Fruit fly (Drosophila melanogaster) whole organism, prepupa: ENCODE measurements around the gene CG13252.

Experiments
- CG10631 ChIP-seq: fragments of 200-800 bp; sonication (Bioruptor generic); optimal IDR thresholded peaks from 2 replicates; lab custom pipeline; 2016; ENCODE audit warnings: missing biosample characterization, missing genetic modification characterization
- CG11762 ChIP-seq: fragments of 200-800 bp; sonication (Bioruptor generic); optimal IDR thresholded peaks from 3 replicates; lab custom pipeline; 2016; ENCODE audit warnings: missing biosample characterization, missing genetic modification characterization; ENCODE audit not compliant: insufficient read depth
- CG32006 ChIP-seq: fragments of 200-800 bp; sonication (Bioruptor generic); optimal IDR thresholded peaks from 3 replicates; lab custom pipeline; 2017; ENCODE audit warnings: missing biosample characterization, mild to moderate bottlenecking, missing genetic modification characterization
- CG34406 ChIP-seq: fragments of 200-800 bp; sonication (Bioruptor generic); optimal IDR thresholded peaks from 3 replicates; lab custom pipeline; 2016; ENCODE audit warnings: missing biosample characterization, missing genetic modification characterization
- CG4318 ChIP-seq: fragments of 200-800 bp; sonication (Bioruptor generic); optimal IDR thresholded peaks from 3 replicates; lab custom pipeline; 2017; ENCODE audit warnings: missing biosample characterization, mild to moderate bottlenecking, missing genetic modification characterization
- CG6163 ChIP-seq: fragments of 200-800 bp; sonication (Bioruptor generic); IDR thresholded peaks from 3 replicates; pipeline ENCODE4 v1.3.6; 2022; ENCODE audit warnings: missing biosample characterization, missing genetic modification characterization
- CG6276 ChIP-seq: fragments of 200-800 bp; sonication (Bioruptor generic); optimal IDR thresholded peaks from 2 replicates; lab custom pipeline; 2017; ENCODE audit warnings: missing biosample characterization, mild to moderate bottlenecking, missing genetic modification characterization
- CG8632 ChIP-seq: fragments of 200-800 bp; sonication (Bioruptor generic); optimal IDR thresholded peaks from 3 replicates; lab custom pipeline; 2016; ENCODE audit warnings: missing biosample characterization, missing genetic modification characterization
- CG9139 ChIP-seq: fragments of 200-800 bp; sonication (Bioruptor generic); optimal IDR thresholded peaks from 3 replicates; lab custom pipeline; 2017; ENCODE audit warnings: missing biosample characterization, mild to moderate bottlenecking, missing genetic modification characterization
- Eip75B ChIP-seq: fragments of 200-800 bp; sonication (Bioruptor generic); optimal IDR thresholded peaks from 3 replicates; lab custom pipeline; 2016; ENCODE audit warnings: missing biosample characterization, missing genetic modification characterization
- Eip78C ChIP-seq: fragments of 200-800 bp; sonication (Bioruptor generic); peaks from one replicate; lab custom pipeline; 2016; ENCODE audit warnings: missing biosample characterization, missing genetic modification characterization
- Eip93F ChIP-seq: fragments of 200-800 bp; sonication (Bioruptor generic); optimal IDR thresholded peaks from 2 replicates; lab custom pipeline; 2016; ENCODE audit warnings: missing biosample characterization, mild to moderate bottlenecking, missing genetic modification characterization
- Ets21C ChIP-seq: fragments of 200-800 bp; sonication (Bioruptor generic); optimal IDR thresholded peaks from 3 replicates; lab custom pipeline; 2016; ENCODE audit warnings: missing biosample characterization, missing genetic modification characterization
- Hr38 ChIP-seq: sonication (Bioruptor generic); optimal IDR thresholded peaks from 2 replicates; lab custom pipeline; 2016; ENCODE audit warnings: missing biosample characterization, missing genetic modification characterization
- Sox14 ChIP-seq: fragments of 200-800 bp; sonication (Bioruptor generic); optimal IDR thresholded peaks from 3 replicates; lab custom pipeline; 2016; ENCODE audit warnings: missing biosample characterization, missing genetic modification characterization
- Sox15 ChIP-seq: fragments of 200-800 bp; sonication (Bioruptor generic); optimal IDR thresholded peaks from 3 replicates; lab custom pipeline; 2016; ENCODE audit warnings: missing biosample characterization, missing genetic modification characterization
- achi ChIP-seq: fragments of 200-800 bp; sonication (Bioruptor generic); optimal IDR thresholded peaks from 3 replicates; lab custom pipeline; 2016; ENCODE audit warnings: missing biosample characterization, missing genetic modification characterization
- dac ChIP-seq: fragments of 200-800 bp; sonication (Bioruptor generic); optimal IDR thresholded peaks from 2 replicates; lab custom pipeline; 2017; ENCODE audit warnings: missing biosample characterization, mild to moderate bottlenecking, missing genetic modification characterization
- eg ChIP-seq: fragments of 200-800 bp; sonication (Bioruptor generic); IDR thresholded peaks from 3 replicates; pipeline ENCODE4 v1.3.6; 2022; ENCODE audit warnings: missing biosample characterization, missing genetic modification characterization
- esn ChIP-seq: fragments of 200-800 bp; sonication (Bioruptor generic); optimal IDR thresholded peaks from 2 replicates; lab custom pipeline; 2016; ENCODE audit warnings: missing biosample characterization, mild to moderate bottlenecking, missing genetic modification characterization, moderate library complexity
- fkh ChIP-seq: fragments of 200-800 bp; sonication (Bioruptor generic); optimal IDR thresholded peaks from 3 replicates; lab custom pipeline; 2017; ENCODE audit warnings: missing biosample characterization, mild to moderate bottlenecking, missing genetic modification characterization, moderate library complexity
- salr ChIP-seq, 2 experiments: fragments of 200-800 bp; sonication (Bioruptor generic); optimal IDR thresholded peaks; 3 replicates each; lab custom pipeline; 2016 to 2018; ENCODE audit warnings: missing biosample characterization in 2 of 2, missing genetic modification characterization in 2 of 2, mild to moderate bottlenecking in 1 of 2
- spab ChIP-seq: fragments of 200-800 bp; sonication (Bioruptor generic); optimal IDR thresholded peaks from 2 replicates; lab custom pipeline; 2017; ENCODE audit warnings: missing biosample characterization, mild to moderate bottlenecking, missing genetic modification characterization, missing genetic modification reagents
- ss ChIP-seq, 2 experiments: fragments of 200-800 bp; sonication (Bioruptor generic); optimal IDR thresholded peaks; 2 replicates in 1 of 2; 3 replicates in 1 of 2; lab custom pipeline; 2017 to 2018; ENCODE audit warnings: mild to moderate bottlenecking in 2 of 2, missing biosample characterization in 2 of 2, missing genetic modification characterization in 2 of 2, moderate library complexity in 1 of 2

CG13252 gene

DNA sequence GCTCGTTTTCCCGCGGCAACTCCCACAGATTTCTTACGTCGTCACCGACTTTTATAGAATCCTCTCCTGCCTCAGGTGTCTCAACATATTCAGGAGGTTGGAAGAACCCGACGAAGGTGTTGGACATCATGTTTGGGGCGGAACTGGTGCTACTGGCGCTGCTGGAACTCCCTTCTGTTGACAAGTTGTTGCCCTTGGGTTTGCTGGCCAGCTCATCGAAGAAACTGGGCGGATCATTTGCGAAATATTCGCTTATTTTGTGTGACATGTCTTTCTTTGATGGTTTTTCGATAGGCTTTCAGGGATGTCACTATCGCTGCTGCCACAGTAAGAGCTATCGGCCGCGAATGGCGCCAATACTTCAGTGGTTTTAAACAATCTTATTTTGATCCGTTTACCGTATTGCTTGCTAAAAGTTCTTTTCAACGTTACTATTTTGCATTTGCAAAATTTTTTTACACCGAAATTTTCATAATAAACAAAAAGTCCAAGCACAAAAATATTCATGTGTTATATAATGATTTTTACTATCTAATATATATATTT is 57.5 kb downstream of the CG13252 start, which contains the start of gene CG11396:
TSS of gene CG11396 (minus strand) at position 303 of the 546 bp plus-strand sequence.
- TF ChIP-seq esn (GFP tag; lab: Kevin White, UChicago) (peak; percentile 39), Sox14 (peak; percentile 62), Eip78C (GFP tag; lab: Kevin White, UChicago) (peak; percentile 45), achi (GFP tag; lab: Kevin White, UChicago) (peak; percentile 52), spab (GFP tag; lab: Kevin White, UChicago) (no peak)

DNA sequence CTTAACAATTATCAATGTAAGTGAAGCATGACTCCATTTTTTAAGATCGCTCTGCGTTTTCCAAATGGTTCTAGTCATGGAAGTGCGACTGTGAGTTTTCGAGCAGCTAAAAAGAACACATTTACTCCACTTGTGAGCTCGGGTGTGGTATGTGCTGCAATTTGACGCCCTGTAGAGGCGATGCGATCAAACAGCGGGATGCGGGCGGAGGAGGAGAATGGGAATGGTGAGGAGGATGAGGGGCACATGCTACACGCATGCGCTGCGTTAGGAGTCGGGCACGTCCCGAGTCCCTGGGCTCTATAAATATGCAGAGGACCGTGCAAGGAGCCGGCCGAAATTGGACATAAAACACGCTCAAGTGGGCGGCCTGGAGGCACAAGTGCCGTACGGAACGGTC is 58.9 kb downstream of the CG13252 start:
- TF ChIP-seq CG9139 (GFP tag; lab: Kevin White, UChicago) (no peak), eg (GFP tag; lab: Robert Waterston, UW) (no peak), CG11762 (GFP tag; lab: Kevin White, UChicago) (no peak), Ets21C (GFP tag; lab: Kevin White, UChicago) (no peak), Eip93F (GFP tag; lab: Kevin White, UChicago) (no peak), CG6163 (GFP tag; lab: Robert Waterston, UW) (no peak), CG32006 (GFP tag; lab: Kevin White, UChicago) (no peak), CG34406 (GFP tag; lab: Kevin White, UChicago) (no peak), CG4318 (GFP tag; lab: Kevin White, UChicago) (no peak), salr (GFP tag; optimal IDR thresholded peaks at IDR 0.05; lab: Kevin White, UChicago) (no peak), achi (GFP tag; lab: Kevin White, UChicago) (no peak)

DNA sequence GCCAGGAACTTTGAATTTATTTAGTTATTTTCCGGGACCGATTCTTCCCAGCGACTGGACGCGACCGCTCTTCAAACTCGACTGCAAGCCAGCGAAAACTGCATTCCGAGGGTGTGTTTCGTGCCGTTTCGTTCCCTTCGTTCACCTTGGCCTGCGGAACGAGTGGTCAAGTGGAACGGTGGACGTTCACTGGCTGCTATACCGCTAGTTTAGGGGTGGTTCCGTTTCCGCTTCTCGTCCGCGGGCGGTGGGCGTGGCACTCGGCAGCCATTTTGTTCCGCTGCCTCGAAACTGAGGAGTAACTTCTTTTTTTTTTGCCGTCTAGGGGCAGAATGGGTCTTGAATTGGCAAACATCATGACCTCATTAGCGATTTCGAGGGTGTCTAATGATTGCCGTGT is 62.3 kb downstream of the CG13252 start, which contains the start of gene Six4:
TSS of gene Six4 (minus strand) at position 85 of the 400 bp plus-strand sequence.
- TF ChIP-seq ss (GFP tag; optimal IDR thresholded peaks at IDR 0.05; lab: Kevin White, UChicago), result no peak
- no peak for TF ChIP-seq fkh (GFP tag; lab: Kevin White, UChicago)
- no peak for TF ChIP-seq Sox15 (GFP tag; lab: Kevin White, UChicago)
- no peak for TF ChIP-seq dac
- TF ChIP-seq Eip78C (GFP tag; lab: Kevin White, UChicago), result no peak
- TF ChIP-seq Hr38 (GFP tag; lab: Kevin White, UChicago), result no peak
- no peak for TF ChIP-seq achi (GFP tag; lab: Kevin White, UChicago)
- TF ChIP-seq Eip75B (GFP tag; lab: Kevin White, UChicago), result no peak
- no peak for TF ChIP-seq CG8632
- no peak for TF ChIP-seq CG10631 (GFP tag; lab: Kevin White, UChicago)
- no peak for TF ChIP-seq CG9139 (GFP tag; lab: Kevin White, UChicago)
- no peak for TF ChIP-seq CG6276 (GFP tag; lab: Kevin White, UChicago)
- TF ChIP-seq, all 60 proteins: peak for 0
